Worm (Caenorhabditis elegans) whole organism, L3 larva: ENCODE measurements around the gene lias-1.

Source experiments
- ZK546.5 ChIP-seq: sonication (generic microtip); optimal IDR thresholded peaks from 2 replicates; lab custom pipeline; 2017; ENCODE audit warnings: missing biosample characterization, missing genetic modification characterization
- aly-2 ChIP-seq: fragments of 150-350 bp; optimal IDR thresholded peaks from 2 replicates; lab custom pipeline; 2014; ENCODE audit warnings: missing biosample characterization, missing genetic modification characterization
- ama-1 ChIP-seq: fragments of 150-350 bp; optimal IDR thresholded peaks from 2 replicates; lab custom pipeline; 2018
- ceh-16 ChIP-seq: sonication (generic microtip); optimal IDR thresholded peaks from 2 replicates; lab custom pipeline; 2017; ENCODE audit warnings: missing biosample characterization, missing genetic modification characterization
- ceh-28 ChIP-seq: fragments of 150-350 bp; optimal IDR thresholded peaks from 2 replicates; lab custom pipeline; 2014; ENCODE audit warnings: missing biosample characterization, missing genetic modification reagents, missing genetic modification characterization
- ceh-82 ChIP-seq: fragments of 150-350 bp; optimal IDR thresholded peaks from 2 replicates; lab custom pipeline; 2014; ENCODE audit warnings: missing biosample characterization, missing genetic modification characterization
- ceh-9 ChIP-seq: sonication (generic microtip); optimal IDR thresholded peaks from 2 replicates; lab custom pipeline; 2018; ENCODE audit warnings: missing biosample characterization, missing genetic modification characterization
- daf-12 ChIP-seq: fragments of 150-350 bp; optimal IDR thresholded peaks from 2 replicates; lab custom pipeline; 2014; ENCODE audit warnings: missing biosample characterization, missing genetic modification reagents, missing genetic modification characterization
- egl-27 ChIP-seq: sonication (generic microtip); optimal IDR thresholded peaks from 4 replicates; lab custom pipeline; 2017; ENCODE audit warnings: missing biosample characterization, missing genetic modification reagents, missing genetic modification characterization
- egl-5 ChIP-seq: fragments of 150-350 bp; optimal IDR thresholded peaks from 2 replicates; lab custom pipeline; 2017; ENCODE audit warnings: missing biosample characterization, missing genetic modification reagents, missing genetic modification characterization, inconsistent platforms
- elt-1 ChIP-seq: fragments of 150-350 bp; optimal IDR thresholded peaks from 2 replicates; lab custom pipeline; 2014; ENCODE audit warnings: missing biosample characterization, missing genetic modification characterization
- elt-2 ChIP-seq: sonication (generic microtip); optimal IDR thresholded peaks from 2 replicates; lab custom pipeline; 2016; ENCODE audit warnings: missing genetic modification reagents, mild to moderate bottlenecking, missing genetic modification characterization, missing compliant biosample characterization
- eor-1 ChIP-seq, 2 experiments: fragments of 150-350 bp; optimal IDR thresholded peaks; 2 replicates each; lab custom pipeline; 2014 to 2018; ENCODE audit warnings: missing biosample characterization in 2 of 2, missing genetic modification characterization in 2 of 2
- fos-1 ChIP-seq: fragments of 150-350 bp; optimal IDR thresholded peaks from 2 replicates; lab custom pipeline; 2014; ENCODE audit warnings: missing biosample characterization, missing genetic modification characterization
- hmg-11 ChIP-seq: sonication (generic microtip); optimal IDR thresholded peaks from 2 replicates; lab custom pipeline; 2016; ENCODE audit warnings: missing genetic modification characterization, missing compliant biosample characterization
- lin-39 ChIP-seq: fragments of 150-350 bp; optimal IDR thresholded peaks from 2 replicates; lab custom pipeline; 2018; ENCODE audit warnings: missing biosample characterization, missing genetic modification reagents, missing genetic modification characterization
- lsy-12 ChIP-seq: sonication (generic microtip); optimal IDR thresholded peaks from 2 replicates; lab custom pipeline; 2016; ENCODE audit warnings: mild to moderate bottlenecking, missing genetic modification characterization, missing compliant biosample characterization
- mml-1 ChIP-seq: fragments of 150-350 bp; sonication (generic microtip); optimal IDR thresholded peaks from 3 replicates; lab custom pipeline; 2014; ENCODE audit warnings: missing biosample characterization, missing genetic modification characterization
- nhr-11 ChIP-seq: fragments of 150-350 bp; optimal IDR thresholded peaks from 2 replicates; lab custom pipeline; 2014; ENCODE audit warnings: missing biosample characterization, missing genetic modification characterization
- nhr-12 ChIP-seq: fragments of 150-350 bp; optimal IDR thresholded peaks from 2 replicates; lab custom pipeline; 2014; ENCODE audit warnings: missing biosample characterization, missing genetic modification characterization
- nhr-237 ChIP-seq: fragments of 150-350 bp; optimal IDR thresholded peaks from 2 replicates; lab custom pipeline; 2014; ENCODE audit warnings: missing biosample characterization, missing genetic modification characterization
- nhr-25 ChIP-seq: sonication (generic microtip); optimal IDR thresholded peaks from 2 replicates; lab custom pipeline; 2017; ENCODE audit warnings: missing biosample characterization, missing genetic modification characterization
- nhr-28 ChIP-seq: fragments of 150-350 bp; optimal IDR thresholded peaks from 2 replicates; lab custom pipeline; 2014; ENCODE audit warnings: missing biosample characterization, missing genetic modification characterization
- nhr-43 ChIP-seq: sonication (generic microtip); optimal IDR thresholded peaks from 2 replicates; lab custom pipeline; 2016; ENCODE audit warnings: mild to moderate bottlenecking, missing genetic modification characterization, missing compliant biosample characterization; ENCODE audit not compliant: poor library complexity, severe bottlenecking
- nhr-76 ChIP-seq: fragments of 150-350 bp; sonication (generic microtip); optimal IDR thresholded peaks from 5 replicates; lab custom pipeline; 2014; ENCODE audit warnings: missing biosample characterization, missing genetic modification characterization
- nhr-77 ChIP-seq: fragments of 150-350 bp; optimal IDR thresholded peaks from 2 replicates; lab custom pipeline; 2014; ENCODE audit warnings: missing biosample characterization, missing genetic modification characterization
- pha-4 ChIP-seq: fragments of 150-350 bp; optimal IDR thresholded peaks from 2 replicates; lab custom pipeline; 2014; ENCODE audit warnings: missing biosample characterization, missing genetic modification reagents, missing genetic modification characterization
- pqm-1 ChIP-seq: fragments of 150-350 bp; optimal IDR thresholded peaks from 2 replicates; lab custom pipeline; 2017; ENCODE audit warnings: missing biosample characterization, missing genetic modification characterization, inconsistent platforms
- sea-2 ChIP-seq: fragments of 150-350 bp; sonication (generic microtip); optimal IDR thresholded peaks from 4 replicates; lab custom pipeline; 2014; ENCODE audit warnings: missing biosample characterization, missing genetic modification reagents, missing genetic modification characterization
- skn-1 ChIP-seq: fragments of 150-350 bp; optimal IDR thresholded peaks from 2 replicates; lab custom pipeline; 2014; ENCODE audit warnings: missing biosample characterization, missing genetic modification characterization
- snpc-4 ChIP-seq: fragments of 150-350 bp; optimal IDR thresholded peaks from 2 replicates; lab custom pipeline; 2014; ENCODE audit warnings: missing biosample characterization, missing genetic modification characterization
- tbx-2 ChIP-seq: sonication (generic microtip); optimal IDR thresholded peaks from 2 replicates; lab custom pipeline; 2016; ENCODE audit warnings: mild to moderate bottlenecking, missing genetic modification characterization, missing compliant biosample characterization
- unc-62 ChIP-seq: fragments of 150-350 bp; sonication (generic microtip); optimal IDR thresholded peaks from 4 replicates; lab custom pipeline; 2014; ENCODE audit warnings: missing biosample characterization, missing genetic modification reagents, missing genetic modification characterization
- ztf-11 ChIP-seq: fragments of 150-350 bp; optimal IDR thresholded peaks from 2 replicates; lab custom pipeline; 2014; ENCODE audit warnings: missing biosample characterization, missing genetic modification characterization

The lias-1 gene

DNA sequence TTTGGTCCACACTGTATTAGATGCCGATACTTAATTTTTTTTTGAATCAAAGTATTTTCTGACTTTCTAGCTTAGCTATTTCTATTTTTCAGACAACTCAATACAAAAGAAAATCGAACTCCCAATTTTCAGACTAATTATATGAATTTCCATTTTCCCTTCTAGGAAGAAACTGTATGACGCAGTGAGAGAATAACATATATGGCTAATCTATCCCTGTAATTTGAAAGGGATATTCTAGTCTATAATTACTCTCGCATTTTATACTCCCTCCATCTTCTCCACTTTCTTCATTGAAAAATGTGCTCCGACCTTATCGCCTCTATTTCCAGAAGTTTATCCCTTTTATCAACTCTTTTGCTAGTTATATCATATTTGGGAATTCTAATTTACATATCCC lies 48.4 kb upstream of the lias-1 start, which contains the start of gene C54C6.4:
Gene C54C6.4 (plus strand): TSS at position 301 of the 400 bp plus-strand sequence.
- TF ChIP-seq ama-1 (lab: Kevin White, UChicago), result no peak
- TF ChIP-seq hmg-11 (tag; lab: Kevin White, UChicago), result no peak
- no peak for TF ChIP-seq nhr-28 (tag; lab: Kevin White, UChicago)
- no peak for TF ChIP-seq nhr-25

DNA sequence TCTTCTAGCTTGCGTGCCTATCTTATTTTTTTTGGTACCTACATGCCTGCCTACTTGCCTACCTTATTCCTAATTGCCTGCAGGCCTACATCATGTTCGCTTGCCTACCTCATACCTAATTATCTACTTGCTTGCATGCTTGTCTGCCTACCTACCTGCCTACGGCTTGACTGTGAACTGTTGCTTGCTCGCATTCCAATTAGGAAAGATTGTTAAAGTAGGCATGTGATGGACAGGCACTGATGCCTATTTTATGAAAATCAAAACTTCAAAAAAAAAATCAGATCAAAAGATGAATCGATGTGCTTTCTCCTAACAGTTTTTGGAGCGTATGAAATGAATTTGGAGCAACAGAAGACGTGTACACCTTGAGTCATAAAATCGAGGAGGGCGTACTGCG lies 45.5 kb upstream of the lias-1 start:
- TF ChIP-seq nhr-25 (no peak), ama-1 (lab: Kevin White, UChicago) (no peak), nhr-12 (no peak), ceh-28 (tag; lab: Kevin White, UChicago) (no peak), pqm-1 (no peak), ceh-9 (no peak), nhr-77 (tag; lab: Kevin White, UChicago) (no peak), egl-27 (tag; lab: Kevin White, UChicago) (no peak), hmg-11 (tag; lab: Kevin White, UChicago) (no peak), nhr-76 (tag; lab: Kevin White, UChicago) (no peak), daf-12 (tag; lab: Kevin White, UChicago) (no peak), lsy-12 (tag; lab: Kevin White, UChicago) (no peak)

DNA sequence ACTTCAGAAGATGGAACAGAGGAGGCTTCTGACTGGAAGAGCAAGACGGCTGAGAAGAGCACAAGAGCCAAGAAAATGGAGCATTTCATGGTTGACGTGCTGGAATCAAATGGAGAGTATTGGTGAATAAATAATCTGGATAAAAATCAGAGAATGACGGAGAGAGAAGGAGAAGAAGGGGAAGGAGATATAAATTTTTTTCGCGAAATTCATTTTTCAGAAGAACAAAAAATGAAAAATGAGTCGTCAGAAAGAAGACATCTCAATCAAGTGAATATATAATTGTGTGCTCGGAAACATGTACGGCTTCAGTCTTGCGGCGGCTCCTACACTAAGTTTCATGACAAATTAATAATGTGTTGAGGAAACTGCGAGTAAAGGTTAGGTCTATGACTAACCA lies 44.8 kb upstream of the lias-1 start, which contains the start of gene C54C6.5:
Gene C54C6.5 (minus strand): TSS at position 101 of the 400 bp plus-strand sequence.
- TF ChIP-seq snpc-4 (tag; lab: Kevin White, UChicago) (no peak), nhr-11 (tag; lab: Kevin White, UChicago) (no peak), nhr-25 (no peak), ceh-16 (tag; lab: Kevin White, UChicago) (no peak), nhr-77 (tag; lab: Kevin White, UChicago) (no peak), unc-62 (GFP tag; lab: Kevin White, UChicago) (no peak), daf-12 (tag; lab: Kevin White, UChicago) (no peak), elt-1 (no peak), nhr-237 (tag; lab: Kevin White, UChicago) (no peak), fos-1 (tag; lab: Kevin White, UChicago) (no peak)

DNA sequence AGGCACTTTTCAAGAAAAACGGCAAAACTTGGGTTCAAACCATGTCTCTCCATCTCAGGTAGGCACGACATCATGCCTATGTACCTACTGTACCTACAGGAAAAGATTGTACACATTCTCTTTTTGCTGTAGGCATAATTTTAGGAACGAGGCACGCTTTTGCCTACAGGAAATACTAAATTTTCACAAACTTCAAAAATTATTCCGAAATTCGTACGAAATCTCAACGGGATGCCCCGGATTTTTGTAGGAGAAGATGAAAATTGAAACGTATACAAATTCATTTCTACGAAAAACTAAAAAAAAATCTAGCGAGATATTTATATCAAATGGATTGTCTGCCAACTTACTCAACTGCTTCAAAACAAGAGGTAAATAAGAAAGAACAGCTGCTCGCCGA lies 43.1 kb upstream of the lias-1 start, which contains the start of gene C54C6.11:
Gene C54C6.11 (plus strand): TSS at position 301 of the 400 bp plus-strand sequence.
- TF ChIP-seq nhr-77 (tag; lab: Kevin White, UChicago), result no peak
- no peak for TF ChIP-seq skn-1 (tag; lab: Kevin White, UChicago)
- no peak for TF ChIP-seq sea-2 (GFP tag; lab: Kevin White, UChicago)

DNA sequence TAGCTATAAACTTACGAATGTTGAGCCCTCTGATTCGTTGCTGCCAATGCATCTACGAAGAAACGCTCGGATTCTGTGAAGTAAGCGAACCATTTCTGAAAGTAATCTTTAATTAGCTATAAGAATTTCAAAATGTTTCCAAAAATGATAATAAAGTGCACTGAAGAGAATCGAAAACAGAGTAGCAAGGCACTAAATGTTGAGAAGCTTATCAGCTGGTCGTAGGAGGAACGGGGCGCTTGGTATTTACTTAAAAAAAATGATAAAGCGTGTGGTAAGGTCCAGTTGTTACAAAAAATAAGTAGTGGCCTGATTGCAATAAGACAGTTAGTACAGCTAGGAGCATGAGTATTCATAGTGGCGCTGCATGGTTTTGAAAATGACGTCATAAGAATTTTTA lies 41.4 kb upstream of the lias-1 start, which contains the start of gene C54C6.7:
Gene C54C6.7 (minus strand): TSS at position 101 of the 400 bp plus-strand sequence.
- TF ChIP-seq nhr-237 (tag; lab: Kevin White, UChicago) (no peak), mml-1 (tag; lab: Kevin White, UChicago) (no peak), eor-1 (tag; optimal IDR thresholded peaks at IDR 0.05; lab: Kevin White, UChicago) (no peak), elt-2 (tag; lab: Kevin White, UChicago) (no peak), ZK546.5 (tag; lab: Kevin White, UChicago) (no peak), nhr-77 (tag; lab: Kevin White, UChicago) (no peak), ceh-82 (tag; lab: Kevin White, UChicago) (no peak), ceh-9 (no peak), lsy-12 (tag; lab: Kevin White, UChicago) (no peak), ceh-16 (tag; lab: Kevin White, UChicago) (no peak), fos-1 (tag; lab: Kevin White, UChicago) (no peak), tbx-2 (tag; lab: Kevin White, UChicago) (no peak), pha-4 (no peak), egl-5 (tag; lab: Kevin White, UChicago) (no peak), hmg-11 (tag; lab: Kevin White, UChicago) (no peak), nhr-43 (tag; lab: Kevin White, UChicago) (no peak), aly-2 (tag; lab: Kevin White, UChicago) (no peak), nhr-76 (tag; lab: Kevin White, UChicago) (no peak), nhr-12 (no peak)

DNA sequence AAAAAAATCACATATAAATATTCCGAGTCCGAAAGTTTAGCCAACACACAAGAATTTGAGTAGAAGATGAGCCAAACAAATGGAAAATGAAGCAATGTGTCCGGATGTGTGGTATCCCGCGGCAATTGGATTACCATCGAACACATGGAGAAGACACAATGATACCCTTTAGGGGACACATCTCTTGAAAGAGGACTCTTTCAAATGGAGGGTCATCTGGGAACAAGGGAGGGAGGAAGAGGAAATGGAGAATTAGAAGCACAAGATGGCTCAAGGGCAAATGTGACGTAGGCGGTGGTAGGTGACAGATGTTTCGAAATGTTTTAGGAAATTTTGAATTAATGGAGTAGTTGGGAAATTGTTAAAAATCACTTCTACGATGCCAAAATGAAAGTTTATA lies 38.2 kb upstream of the lias-1 start:
- TF ChIP-seq ztf-11 (tag; lab: Kevin White, UChicago) (no peak), lin-39 (peak; percentile 3), egl-5 (tag; lab: Kevin White, UChicago) (no peak)
